Worm (Caenorhabditis elegans): ENCODE data around the gene mrps-33.

DNA sequence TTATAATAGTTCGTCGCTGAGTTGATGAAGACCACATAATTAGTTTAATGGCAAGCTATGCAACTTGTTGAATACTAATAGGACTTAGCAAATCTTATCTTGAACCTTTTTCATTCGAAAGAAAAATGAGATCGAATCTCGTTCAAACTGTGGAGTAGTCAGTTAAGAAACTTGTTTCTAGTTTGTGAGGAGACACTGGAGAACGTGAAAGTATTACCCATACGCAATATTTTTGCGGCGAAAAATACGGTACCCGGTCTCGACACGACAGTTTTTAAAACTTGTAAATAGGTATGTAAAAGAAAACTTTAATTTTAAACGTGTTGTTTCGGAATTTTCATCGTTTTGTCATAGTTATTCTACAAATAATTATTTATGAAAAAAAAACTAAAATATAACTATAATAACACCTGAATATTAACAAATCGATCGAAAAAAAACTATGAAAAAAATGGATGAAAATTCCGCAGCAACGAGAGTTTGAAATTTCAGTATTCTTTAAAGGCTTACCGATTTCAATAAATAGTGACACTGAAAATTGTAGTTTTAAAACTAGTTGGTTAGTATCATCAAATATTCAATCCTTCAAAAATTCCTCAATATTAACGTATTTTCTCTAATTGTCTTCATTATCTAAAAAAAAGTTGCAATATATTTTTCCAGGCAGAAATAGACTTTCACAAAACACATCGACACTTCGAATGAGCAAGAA is 5.9 kb upstream of the mrps-33 start, which contains the start of the genes F20C5.7 and parg-1:
- no peak for TF ChIP-seq ztf-18 (tag; optimal IDR thresholded peaks at IDR 0.05)
- TF ChIP-seq snpc-3.4 (tag; optimal IDR thresholded peaks at IDR 0.05) = no peak
- TF ChIP-seq attf-5 (GFP tag; optimal IDR thresholded peaks at IDR 0.05) = no peak
- TF ChIP-seq nhr-90 (tag; optimal IDR thresholded peaks at IDR 0.05) = no peak
- TF ChIP-seq unc-62 (GFP tag; optimal IDR thresholded peaks at IDR 0.05) = no peak
